Fruit fly (Drosophila melanogaster): ENCODE data around the gene CG1503.

Gene CG1503

dm6 chrX:21124176-21124575, 18.0 kb upstream of the CG1503 start (continued):
- TF ChIP-seq D19A (tag; optimal IDR thresholded peaks at IDR 0.05), result peak; percentile 55
- TF ChIP-seq Ssrp (tag; optimal IDR thresholded peaks at IDR 0.05), result peak; percentile 68
- peak; percentile 58 for TF ChIP-seq pnt (GFP tag; optimal IDR thresholded peaks at IDR 0.05)
- no peak for TF ChIP-seq br (optimal IDR thresholded peaks at IDR 0.05)
- TF ChIP-seq seq (GFP tag; IDR thresholded peaks at IDR 0.05), result no peak
- TF ChIP-seq Dfd (GFP tag; optimal IDR thresholded peaks at IDR 0.05), result no peak
- peak in 1 of 3 experiments; percentile 66 for TF ChIP-seq lola (GFP tag; optimal IDR thresholded peaks at IDR 0.05)
- TF ChIP-seq CG2678 (tag; optimal IDR thresholded peaks at IDR 0.05), result peak; percentile 81
- TF ChIP-seq phol (tag; optimal IDR thresholded peaks at IDR 0.05), result peak; percentile 78
- TF ChIP-seq NC2β (GFP tag; optimal IDR thresholded peaks at IDR 0.05), result peak; percentile 35
- no peak for TF ChIP-seq CG2199 (GFP tag; IDR thresholded peaks at IDR 0.05)
- TF ChIP-seq prd (optimal IDR thresholded peaks at IDR 0.05), result no peak
- TF ChIP-seq prd (GFP tag; IDR thresholded peaks at IDR 0.05), result peak; percentile 82
- no peak for TF ChIP-seq tll (GFP tag; optimal IDR thresholded peaks at IDR 0.05)
- peak; percentile 67 for TF ChIP-seq Hr3 (GFP tag; optimal IDR thresholded peaks at IDR 0.05)
- peak; percentile 38; the same call in 2 of the 4 replicates for TF ChIP-seq Gug (GFP tag; IDR thresholded peaks at IDR 0.05)
- TF ChIP-seq kni (GFP tag; optimal IDR thresholded peaks at IDR 0.05), result no peak
- TF ChIP-seq CG15011 (GFP tag; optimal IDR thresholded peaks at IDR 0.05), result peak; percentile 27
- peak; percentile 84 for TF ChIP-seq CG7839 (tag; optimal IDR thresholded peaks at IDR 0.05)
- 0 out of 3 replicates have a peak, but pooled peaks have one; percentile 58 for TF ChIP-seq C15 (GFP tag; IDR thresholded peaks at IDR 0.05)
- no peak for TF ChIP-seq p53 (GFP tag; optimal IDR thresholded peaks at IDR 0.05)
- peak; percentile 60 for TF ChIP-seq cwo (GFP tag; optimal IDR thresholded peaks at IDR 0.05)
- peak; percentile 73 for TF ChIP-seq slbo (GFP tag; IDR thresholded peaks at IDR 0.05)
- peak; percentile 7 for TF ChIP-seq Fer2 (tag; optimal IDR thresholded peaks at IDR 0.05)
- TF ChIP-seq jing (GFP tag; optimal IDR thresholded peaks at IDR 0.05), result peak; percentile 49
- TF ChIP-seq Asciz (GFP tag; optimal IDR thresholded peaks at IDR 0.05), result peak; percentile 50
- peak; percentile 74 for TF ChIP-seq CG10979 (tag; optimal IDR thresholded peaks at IDR 0.05)
- TF ChIP-seq CG4730 (GFP tag; IDR thresholded peaks at IDR 0.05), result peak; percentile 45
- no peak for TF ChIP-seq shn (GFP tag; optimal IDR thresholded peaks at IDR 0.05)
- peak; percentile 28; the same call in 1 of the 2 replicates for TF ChIP-seq CG31224 (GFP tag; IDR thresholded peaks at IDR 0.05)
- no peak; the same call in 1 of the 2 replicates for TF ChIP-seq NFAT (GFP tag; IDR thresholded peaks at IDR 0.05)
- TF ChIP-seq CG2120 (GFP tag; optimal IDR thresholded peaks at IDR 0.05), result peak; percentile 72
- TF ChIP-seq Ets97D (GFP tag; optimal IDR thresholded peaks at IDR 0.05), result no peak
- peak; percentile 20 for TF ChIP-seq CG16863 (GFP tag; optimal IDR thresholded peaks at IDR 0.05)
- no peak for TF ChIP-seq kay (GFP tag; optimal IDR thresholded peaks at IDR 0.05)
- no peak for TF ChIP-seq CG30020 (tag; optimal IDR thresholded peaks at IDR 0.05)
- no peak for TF ChIP-seq MTF-1 (GFP tag; optimal IDR thresholded peaks at IDR 0.05; ENCODE audit: borderline replicate concordance)
- TF ChIP-seq pho (GFP tag; optimal IDR thresholded peaks at IDR 0.05), result peak; percentile 25
- TF ChIP-seq hbn (GFP tag; IDR thresholded peaks at IDR 0.05; ENCODE audit: partially characterized antibody), result no peak
- peak; percentile 41 for TF ChIP-seq CG4854 (GFP tag; optimal IDR thresholded peaks at IDR 0.05)
- peak; percentile 51 for TF ChIP-seq Nf-YB (GFP tag; optimal IDR thresholded peaks at IDR 0.05)
- TF ChIP-seq CG4360 (GFP tag; IDR thresholded peaks at IDR 0.05), result 0 out of 2 replicates have a peak, but pooled peaks have one; percentile 27
- TF ChIP-seq CG1792 (GFP tag; optimal IDR thresholded peaks at IDR 0.05), result no peak
- peak; percentile 14 for TF ChIP-seq Lhr (GFP tag; optimal IDR thresholded peaks at IDR 0.05)
- peak; percentile 76 for TF ChIP-seq Drgx (GFP tag; IDR thresholded peaks at IDR 0.05)
- TF ChIP-seq hth (optimal IDR thresholded peaks at IDR 0.05), result no peak
- peak; percentile 90 for TF ChIP-seq CG15601 (tag; optimal IDR thresholded peaks at IDR 0.05)
- TF ChIP-seq sisA (GFP tag; IDR thresholded peaks at IDR 0.05), result peak; percentile 54; the same call in 1 of the 2 replicates
- no peak for TF ChIP-seq disco-r (GFP tag; optimal IDR thresholded peaks at IDR 0.05)
- TF ChIP-seq ssp (GFP tag; IDR thresholded peaks at IDR 0.05), result peak; percentile 40; the same call in 1 of the 2 replicates
- peak; percentile 92 for TF ChIP-seq Med (GFP tag)
